Worm (Caenorhabditis elegans) whole organism, L4 larva: ENCODE data around the gene C26F1.1.

Experiments
- aha-1 ChIP-seq: fragments of 150-350 bp; peaks from one replicate; lab custom pipeline; 2014; ENCODE audit warnings: missing biosample characterization, missing genetic modification characterization
- ceh-44 ChIP-seq: fragments of 200-800 bp; sonication (Bioruptor generic); IDR thresholded peaks from 2 replicates; pipeline ENCODE4 v1.3.6; 2022; ENCODE audit warnings: missing genetic modification reagents, missing genetic modification characterization, missing compliant biosample characterization
- lin-29 ChIP-seq: fragments of 200-800 bp; sonication (Bioruptor generic); IDR thresholded peaks from 2 replicates; pipeline ENCODE4 v1.3.6; 2022; ENCODE audit warnings: missing genetic modification reagents, missing genetic modification characterization, missing compliant biosample characterization
- lsy-2 ChIP-seq, 2 experiments: fragments of 150-350 bp in 1 of 2; sonication (generic microtip) in 1 of 2; optimal IDR thresholded peaks; 2 replicates each; lab custom pipeline; 2014 to 2017; ENCODE audit warnings: missing biosample characterization in 2 of 2, missing genetic modification characterization in 2 of 2
- mdl-1 ChIP-seq, 2 experiments: fragments of 150-350 bp in 1 of 2; sonication (generic microtip) in 1 of 2; optimal IDR thresholded peaks; 2 replicates each; lab custom pipeline; 2014 to 2017; ENCODE audit warnings: missing biosample characterization in 2 of 2, missing genetic modification characterization in 2 of 2
- mdt-29 ChIP-seq: fragments of 200-800 bp; sonication (Bioruptor generic); IDR thresholded peaks from 2 replicates; pipeline ENCODE4 v1.3.6; 2022; ENCODE audit warnings: missing genetic modification reagents, missing genetic modification characterization, missing compliant biosample characterization
- nhr-10 ChIP-seq: fragments of 150-350 bp; optimal IDR thresholded peaks from 2 replicates; lab custom pipeline; 2014; ENCODE audit warnings: missing biosample characterization, missing genetic modification characterization
- nhr-237 ChIP-seq: sonication (generic microtip); optimal IDR thresholded peaks from 2 replicates; lab custom pipeline; 2017; ENCODE audit warnings: missing biosample characterization, missing genetic modification characterization
- nhr-77 ChIP-seq: fragments of 150-350 bp; optimal IDR thresholded peaks from 2 replicates; lab custom pipeline; 2014; ENCODE audit warnings: missing biosample characterization, missing genetic modification characterization
- set-16 ChIP-seq: fragments of 200-800 bp; sonication (Bioruptor generic); IDR thresholded peaks from 2 replicates; pipeline ENCODE4 v1.3.6; 2022; ENCODE audit warnings: missing genetic modification reagents, missing genetic modification characterization, missing compliant biosample characterization
- snpc-4 ChIP-seq: fragments of 150-350 bp; optimal IDR thresholded peaks from 2 replicates; lab custom pipeline; 2014; ENCODE audit warnings: missing biosample characterization, missing genetic modification characterization
- unc-39 ChIP-seq: sonication (generic microtip); optimal IDR thresholded peaks from 2 replicates; lab custom pipeline; 2017; ENCODE audit warnings: missing biosample characterization, missing genetic modification characterization

- TF ChIP-seq lin-29 (no peak), lsy-2 (tag; optimal IDR thresholded peaks at IDR 0.05; lab: Kevin White, UChicago) (no peak), unc-39 (tag; lab: Kevin White, UChicago) (no peak), aha-1 (no peak), nhr-237 (tag; lab: Kevin White, UChicago) (no peak), mdt-29 (GFP tag; lab: Robert Waterston, UW) (no peak), snpc-4 (tag; lab: Kevin White, UChicago) (no peak), ceh-44 (no peak), nhr-10 (tag; lab: Kevin White, UChicago) (no peak), nhr-77 (tag; lab: Kevin White, UChicago) (no peak), set-16 (GFP tag; lab: Robert Waterston, UW) (no peak), mdl-1 (tag; optimal IDR thresholded peaks at IDR 0.05; lab: Kevin White, UChicago) (no peak)
Observed at ce11 chrV:7742485-7742959, 42.7 kb upstream of the C26F1.1 start, which contains the start of gene fbxl-5.
